Worm (Caenorhabditis elegans): Measurements from ENCODE around the gene Y56A3A.7.

ce11 chrIII:11921658-11922098 is 25.1 kb downstream of the Y56A3A.7 start, which contains the start of gene Y56A3A.22:
- TF ChIP-seq snpc-4 (tag; optimal IDR thresholded peaks at IDR 0.05) (no peak), nhr-28 (tag; optimal IDR thresholded peaks at IDR 0.05) (no peak), egl-27 (tag; optimal IDR thresholded peaks at IDR 0.05) (no peak), lin-15B (tag; optimal IDR thresholded peaks at IDR 0.05) (no peak), hmg-11 (tag; optimal IDR thresholded peaks at IDR 0.05) (no peak), nhr-77 (tag; optimal IDR thresholded peaks at IDR 0.05) (no peak), mdl-1 (tag; optimal IDR thresholded peaks at IDR 0.05) (no peak), tbx-2 (tag; optimal IDR thresholded peaks at IDR 0.05) (no peak), aly-2 (tag; optimal IDR thresholded peaks at IDR 0.05) (no peak), eor-1 (tag; optimal IDR thresholded peaks at IDR 0.05) (no peak), fos-1 (tag; optimal IDR thresholded peaks at IDR 0.05) (no peak), unc-39 (tag; optimal IDR thresholded peaks at IDR 0.05) (no peak)
